Worm (Caenorhabditis elegans) whole organism, late embryonic: ENCODE measurements around the gene W04B5.5.

Experiments used
- K02D7.2 ChIP-seq: sonication (generic microtip); optimal IDR thresholded peaks from 2 replicates; lab custom pipeline; 2017; ENCODE audit warnings: mild to moderate bottlenecking, missing genetic modification characterization, missing compliant biosample characterization
- ahr-1 ChIP-seq: sonication (generic microtip); optimal IDR thresholded peaks from 2 replicates; lab custom pipeline; 2016; ENCODE audit warnings: missing genetic modification characterization, missing compliant biosample characterization
- ama-1 ChIP-seq: fragments of 150-350 bp; optimal IDR thresholded peaks from 2 replicates; lab custom pipeline; 2014
- fkh-10 ChIP-seq: fragments of 150-350 bp; optimal IDR thresholded peaks from 2 replicates; lab custom pipeline; 2014; ENCODE audit warnings: missing biosample characterization, missing genetic modification reagents, missing genetic modification characterization
- gmeb-2 ChIP-seq: sonication (generic microtip); optimal IDR thresholded peaks from 2 replicates; lab custom pipeline; 2016; ENCODE audit warnings: missing genetic modification characterization, inconsistent platforms, missing compliant biosample characterization
- hlh-13 ChIP-seq: fragments of 200-800 bp; sonication (Bioruptor generic); optimal IDR thresholded peaks from 2 replicates; lab custom pipeline; 2018; ENCODE audit warnings: mild to moderate bottlenecking, missing genetic modification characterization, missing compliant biosample characterization
- hlh-6 ChIP-seq: sonication (generic microtip); optimal IDR thresholded peaks from 2 replicates; lab custom pipeline; 2016; ENCODE audit warnings: missing genotype, missing genetic modification characterization, missing compliant biosample characterization
- nhr-11 ChIP-seq: fragments of 150-350 bp; optimal IDR thresholded peaks from 2 replicates; lab custom pipeline; 2014; ENCODE audit warnings: missing biosample characterization, missing genetic modification characterization
- pha-2 ChIP-seq: sonication (generic microtip); optimal IDR thresholded peaks from 2 replicates; lab custom pipeline; 2017; ENCODE audit warnings: mild to moderate bottlenecking, missing genetic modification characterization, missing compliant biosample characterization
- pha-4 ChIP-seq: fragments of 150-350 bp; optimal IDR thresholded peaks from 2 replicates; lab custom pipeline; 2018; ENCODE audit warnings: missing biosample characterization, missing genetic modification reagents, missing genetic modification characterization
- pqm-1 ChIP-seq: sonication (generic microtip); optimal IDR thresholded peaks from 2 replicates; lab custom pipeline; 2016; ENCODE audit warnings: missing genetic modification characterization, missing compliant biosample characterization
- ttx-3 ChIP-seq: sonication (generic microtip); optimal IDR thresholded peaks from 2 replicates; lab custom pipeline; 2016; ENCODE audit warnings: missing genetic modification reagents, missing genetic modification characterization, missing compliant biosample characterization

DNA sequence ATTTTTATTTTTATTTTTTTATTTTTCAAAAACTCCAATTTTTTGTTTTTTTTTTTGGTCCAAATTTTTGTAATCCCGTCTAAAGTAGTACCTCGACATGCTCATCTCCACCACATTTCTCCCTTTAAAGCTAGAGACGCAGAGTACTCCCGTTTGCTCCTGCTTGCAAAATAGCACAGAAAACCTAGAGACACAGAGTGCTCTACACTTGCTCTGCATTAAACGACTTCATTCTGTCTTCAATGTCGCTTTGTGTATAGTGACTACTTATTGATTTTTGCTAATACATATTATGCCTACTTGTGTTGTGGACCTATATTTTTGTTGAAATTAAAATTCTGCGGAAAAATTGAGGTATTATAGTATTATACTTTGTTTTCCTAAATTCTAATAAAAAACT lies 8.1 kb upstream of the W04B5.5 start, which contains the start of gene W04B5.8:
- TF ChIP-seq hlh-13 (GFP tag; lab: Kevin White, UChicago) = no peak
- no peak for TF ChIP-seq ama-1 (lab: Kevin White, UChicago)
- TF ChIP-seq hlh-6 = no peak
- TF ChIP-seq K02D7.2 (tag; lab: Kevin White, UChicago) = no peak
- no peak for TF ChIP-seq pha-4 (tag; lab: Kevin White, UChicago)
- no peak for TF ChIP-seq nhr-11
- TF ChIP-seq ahr-1 (tag; lab: Kevin White, UChicago) = no peak
- no peak for TF ChIP-seq fkh-10 (GFP tag; lab: Kevin White, UChicago)
- no peak for TF ChIP-seq pha-2 (tag; lab: Kevin White, UChicago)
- TF ChIP-seq pqm-1 (tag; lab: Kevin White, UChicago) = no peak
- TF ChIP-seq ttx-3 = no peak
- no peak for TF ChIP-seq gmeb-2 (tag; lab: Kevin White, UChicago)
